Worm (Caenorhabditis elegans): ENCODE data around the gene mrps-12.

The mrps-12 gene

DNA sequence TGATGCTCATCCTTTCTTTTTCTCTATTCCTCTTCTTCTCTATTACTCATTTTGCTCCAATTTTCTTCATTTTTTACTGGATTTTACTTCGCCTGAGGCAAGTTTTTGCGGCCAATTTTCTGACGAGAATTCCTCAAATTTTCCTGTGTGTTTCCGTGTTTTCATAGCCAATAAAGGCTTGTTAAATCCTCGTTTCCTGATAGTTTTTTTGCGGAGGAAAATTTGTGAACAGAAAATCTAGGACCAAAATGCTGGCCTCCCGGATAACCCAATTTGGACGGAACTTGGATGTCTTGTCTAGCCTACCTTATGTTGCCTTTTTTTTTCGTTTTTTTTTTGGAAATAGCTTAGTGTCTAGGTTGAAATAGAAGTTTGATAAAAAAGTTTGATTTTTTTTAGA lies 24.2 kb upstream of the mrps-12 start:
- TF ChIP-seq let-526 (GFP tag; IDR thresholded peaks at IDR 0.05): no peak
- TF ChIP-seq snpc-1.1 (tag; optimal IDR thresholded peaks at IDR 0.05; ENCODE audit: insufficient read depth): no peak
- no peak for TF ChIP-seq sptf-2 (GFP tag; optimal IDR thresholded peaks at IDR 0.05)
- no peak for TF ChIP-seq ekl-4 (GFP tag; IDR thresholded peaks at IDR 0.05)
- TF ChIP-seq Y53G8AR.9 (GFP tag; conservative IDR thresholded peaks at IDR 0.05): no peak
- TF ChIP-seq repo-1 (tag; optimal IDR thresholded peaks at IDR 0.05): no peak
- TF ChIP-seq ceh-91 (GFP tag; IDR thresholded peaks at IDR 0.05): no peak
- no peak for TF ChIP-seq unc-62 (GFP tag; optimal IDR thresholded peaks at IDR 0.05)
- no peak for TF ChIP-seq pha-4 (tag; optimal IDR thresholded peaks at IDR 0.05)
- no peak for TF ChIP-seq tlf-1 (GFP tag; optimal IDR thresholded peaks at IDR 0.05)
- TF ChIP-seq nfya-1 (tag; optimal IDR thresholded peaks at IDR 0.05; ENCODE audit: borderline replicate concordance, insufficient read depth): no peak
- no peak for TF ChIP-seq F57A8.1 (GFP tag; optimal IDR thresholded peaks at IDR 0.05)
- TF ChIP-seq dpl-1 (GFP tag; optimal IDR thresholded peaks at IDR 0.05): no peak

ce11 chrV:20814424-20814823 lies 23.5 kb upstream of the mrps-12 start, which contains the start of gene Y44A6D.7:
Gene Y44A6D.7, plus strand, starts transcription at chrV:20814724.
- no peak for TF ChIP-seq ceh-27 (GFP tag; optimal IDR thresholded peaks at IDR 0.05)
- no peak for TF ChIP-seq ets-4 (GFP tag; optimal IDR thresholded peaks at IDR 0.05)
- TF ChIP-seq ztf-18 (tag; optimal IDR thresholded peaks at IDR 0.05): no peak
- TF ChIP-seq Y67H2A.10 (GFP tag; conservative IDR thresholded peaks at IDR 0.05): no peak
- TF ChIP-seq nhr-27 (tag; optimal IDR thresholded peaks at IDR 0.05): no peak
- TF ChIP-seq rcor-1 (GFP tag; IDR thresholded peaks at IDR 0.05): no peak

- TF ChIP-seq Y79H2A.3 (GFP tag; conservative IDR thresholded peaks at IDR 0.05) (no peak), Y53F4B.3 (GFP tag; IDR thresholded peaks at IDR 0.05) (no peak), snpc-4 (GFP tag; optimal IDR thresholded peaks at IDR 0.05) (no peak), snpc-4 (tag; optimal IDR thresholded peaks at IDR 0.05) (no peak), zfh-2 (GFP tag; conservative IDR thresholded peaks at IDR 0.05) (no peak), dpl-1 (GFP tag; optimal IDR thresholded peaks at IDR 0.05) (no peak), mxl-1 (tag; optimal IDR thresholded peaks at IDR 0.05) (no peak), T07F8.4 (tag; optimal IDR thresholded peaks at IDR 0.05) (no peak), pbrm-1 (GFP tag; IDR thresholded peaks at IDR 0.05) (no peak), ztf-18 (tag; optimal IDR thresholded peaks at IDR 0.05) (no peak), rpc-1 (optimal IDR thresholded peaks at IDR 0.05) (no peak), rpc-1 (tag; optimal IDR thresholded peaks at IDR 0.05) (no peak), snpc-1.1 (tag; optimal IDR thresholded peaks at IDR 0.05; ENCODE audit: insufficient read depth) (no peak), attf-3 (GFP tag; conservative IDR thresholded peaks at IDR 0.05) (no peak)
Measured at ce11 chrV:20815842-20816241, 22.0 kb upstream of the mrps-12 start, which contains the start of gene sshk-1. Gene sshk-1, plus strand, starts transcription at chrV:20816142.

- TF ChIP-seq rec-8 (tag; optimal IDR thresholded peaks at IDR 0.05) (no peak), egl-18 (GFP tag; IDR thresholded peaks at IDR 0.05) (no peak), him-1 (tag; optimal IDR thresholded peaks at IDR 0.05) (no peak), atf-7 (tag; optimal IDR thresholded peaks at IDR 0.05) (no peak), ztf-6 (GFP tag; IDR thresholded peaks at IDR 0.05) (no peak), ekl-4 (GFP tag; IDR thresholded peaks at IDR 0.05) (no peak), hmg-20 (GFP tag; IDR thresholded peaks at IDR 0.05) (no peak), aptf-3 (GFP tag; IDR thresholded peaks at IDR 0.05) (no peak), nhr-90 (tag; optimal IDR thresholded peaks at IDR 0.05) (no peak), madf-8 (GFP tag; conservative IDR thresholded peaks at IDR 0.05) (no peak), B0035.1 (tag; optimal IDR thresholded peaks at IDR 0.05) (no peak), ztf-26 (tag; optimal IDR thresholded peaks at IDR 0.05) (no peak), F33H1.4 (GFP tag; IDR thresholded peaks at IDR 0.05) (no peak), Y79H2A.3 (GFP tag; conservative IDR thresholded peaks at IDR 0.05) (no peak), tlf-1 (GFP tag; optimal IDR thresholded peaks at IDR 0.05) (no peak)
Measured at ce11 chrV:20820033-20820432, 17.8 kb upstream of the mrps-12 start, which contains the start of gene T03D8.6. Gene T03D8.6, minus strand, starts transcription at chrV:20820330.
